Fruit fly (Drosophila melanogaster) whole organism, embryonic: ENCODE data around the gene e.
A peak's percentile ranks its signal among the peaks of the same experiment; 100 is the strongest.

ENCODE experiments used
- Adf1 ChIP-seq: fragments of 200-800 bp; sonication (Bioruptor generic); IDR thresholded peaks from 2 replicates; pipeline ENCODE4 v1.3.6; 2022; ENCODE audit warnings: missing biosample characterization, missing genetic modification characterization
- B-H2 ChIP-seq: fragments of 200-800 bp; sonication (Bioruptor generic); optimal IDR thresholded peaks from 2 replicates; lab custom pipeline; 2018; ENCODE audit warnings: missing biosample characterization, mild to moderate bottlenecking, missing genetic modification characterization
- CG10431 ChIP-seq: fragments of 200-800 bp; sonication (Bioruptor generic); optimal IDR thresholded peaks from 3 replicates; lab custom pipeline; 2018; ENCODE audit warnings: missing biosample characterization, mild to moderate bottlenecking, missing genetic modification characterization
- CG11398 ChIP-seq: fragments of 200-800 bp; sonication (Bioruptor generic); optimal IDR thresholded peaks from 2 replicates; lab custom pipeline; 2016; ENCODE audit warnings: missing biosample characterization, missing genetic modification characterization
- CG11456 ChIP-seq: fragments of 200-800 bp; sonication (Bioruptor generic); IDR thresholded peaks from 3 replicates; pipeline ENCODE4 v1.3.6; 2022; ENCODE audit warnings: missing biosample characterization, missing genetic modification characterization
- CG11696 ChIP-seq: fragments of 200-800 bp; sonication (Bioruptor generic); IDR thresholded peaks from 2 replicates; pipeline ENCODE4 v1.3.6; 2022; ENCODE audit warnings: missing biosample characterization, missing genetic modification characterization
- CG13123 ChIP-seq: fragments of 200-800 bp; sonication (Bioruptor generic); optimal IDR thresholded peaks from 2 replicates; lab custom pipeline; 2016; ENCODE audit warnings: missing biosample characterization, missing genetic modification characterization
- CG14050 ChIP-seq: fragments of 200-800 bp; sonication (Bioruptor generic); IDR thresholded peaks from 3 replicates; pipeline ENCODE4 v1.3.6; 2022; ENCODE audit warnings: missing biosample characterization, missing genetic modification characterization
- CG17802 ChIP-seq: fragments of 200-800 bp; sonication (Bioruptor generic); optimal IDR thresholded peaks from 2 replicates; lab custom pipeline; 2018; ENCODE audit warnings: missing biosample characterization, mild to moderate bottlenecking, missing genetic modification characterization, moderate library complexity
- CG32532 ChIP-seq: fragments of 200-800 bp; sonication (Bioruptor generic); IDR thresholded peaks from 2 replicates; pipeline ENCODE4 v1.3.6; 2022; ENCODE audit warnings: missing biosample characterization, missing genetic modification characterization
- CG3995 ChIP-seq: fragments of 200-800 bp; sonication (Bioruptor generic); optimal IDR thresholded peaks from 3 replicates; lab custom pipeline; 2016; ENCODE audit warnings: missing biosample characterization, missing genetic modification characterization
- CG4282 ChIP-seq: fragments of 200-800 bp; sonication (Bioruptor generic); optimal IDR thresholded peaks from 2 replicates; lab custom pipeline; 2016; ENCODE audit warnings: missing biosample characterization, missing genetic modification characterization
- CG4424 ChIP-seq: fragments of 200-800 bp; sonication (Bioruptor generic); optimal IDR thresholded peaks from 3 replicates; lab custom pipeline; 2016; ENCODE audit warnings: missing biosample characterization, missing genetic modification characterization
- CG5180 ChIP-seq: fragments of 200-800 bp; sonication (Bioruptor generic); optimal IDR thresholded peaks from 3 replicates; lab custom pipeline; 2017; ENCODE audit warnings: missing biosample characterization, missing genetic modification characterization, mild to moderate bottlenecking, moderate library complexity, missing genetic modification reagents
- CG6689 ChIP-seq: fragments of 200-800 bp; sonication (Bioruptor generic); IDR thresholded peaks from 2 replicates; pipeline ENCODE4 v1.3.6; 2022; ENCODE audit warnings: missing biosample characterization, missing genetic modification characterization
- CG7372 ChIP-seq: fragments of 200-800 bp; sonication (Bioruptor generic); IDR thresholded peaks from 2 replicates; pipeline ENCODE4 v1.3.6; 2022; ENCODE audit warnings: missing biosample characterization, missing genetic modification characterization
- CG7963 ChIP-seq: fragments of 200-800 bp; sonication (Bioruptor generic); IDR thresholded peaks from 3 replicates; pipeline ENCODE4 v1.3.6; 2022; ENCODE audit warnings: missing biosample characterization, missing genetic modification characterization; ENCODE audit not compliant: partially characterized antibody
- CG8281 ChIP-seq: fragments of 200-800 bp; sonication (Bioruptor generic); optimal IDR thresholded peaks from 2 replicates; lab custom pipeline; 2018; ENCODE audit warnings: missing biosample characterization, mild to moderate bottlenecking, missing genetic modification characterization, moderate library complexity
- CG8765 ChIP-seq: fragments of 200-800 bp; sonication (Bioruptor generic); IDR thresholded peaks from 2 replicates; pipeline ENCODE4 v1.3.6; 2022; ENCODE audit warnings: missing biosample characterization, missing genetic modification characterization
- CG9215 ChIP-seq: fragments of 200-800 bp; sonication (Bioruptor generic); IDR thresholded peaks from 2 replicates; pipeline ENCODE4 v1.3.6; 2022; ENCODE audit warnings: missing biosample characterization, missing genetic modification characterization
- Chrac-16 ChIP-seq: fragments of 200-800 bp; sonication (Bioruptor generic); optimal IDR thresholded peaks from 3 replicates; lab custom pipeline; 2016; ENCODE audit warnings: missing biosample characterization, missing genetic modification characterization
- CoRest ChIP-seq: fragments of 200-800 bp; sonication (Bioruptor generic); optimal IDR thresholded peaks from 3 replicates; lab custom pipeline; 2018; ENCODE audit warnings: missing biosample characterization, mild to moderate bottlenecking, missing genetic modification characterization, moderate library complexity
- D ChIP-seq, 2 experiments: fragments of 200-800 bp in 1 of 2; fragments of >200 bp in 1 of 2; sonication (Bioruptor generic) in 1 of 2; optimal IDR thresholded peaks; 2 replicates in 1 of 2; 3 replicates in 1 of 2; lab custom pipeline; 2017; ENCODE audit warnings: mild to moderate bottlenecking in 1 of 2, missing biosample characterization in 1 of 2, missing genetic modification characterization in 1 of 2, missing genetic modification reagents in 1 of 2
- Ets97D ChIP-seq: fragments of 200-800 bp; sonication (Bioruptor generic); optimal IDR thresholded peaks from 3 replicates; lab custom pipeline; 2016; ENCODE audit warnings: missing biosample characterization, missing genetic modification characterization
- H2.0 ChIP-seq: fragments of 200-800 bp; sonication (Bioruptor generic); IDR thresholded peaks from 2 replicates; pipeline ENCODE4 v1.3.6; 2022; ENCODE audit warnings: missing biosample characterization, missing genetic modification characterization
- HmgZ ChIP-seq: fragments of 200-800 bp; sonication (Bioruptor generic); optimal IDR thresholded peaks from 2 replicates; lab custom pipeline; 2018; ENCODE audit warnings: missing biosample characterization, mild to moderate bottlenecking, missing genetic modification characterization
- Hr51 ChIP-seq, 2 experiments: fragments of 200-800 bp; sonication (Bioruptor generic); optimal IDR thresholded peaks; 2 replicates in 1 of 2; 3 replicates in 1 of 2; lab custom pipeline; 2016 to 2018; ENCODE audit warnings: missing biosample characterization in 2 of 2, missing genetic modification characterization in 2 of 2, mild to moderate bottlenecking in 1 of 2, moderate library complexity in 1 of 2
- Kr ChIP-seq: fragments of 200-800 bp; sonication (Bioruptor generic); optimal IDR thresholded peaks from 2 replicates; lab custom pipeline; 2017; ENCODE audit warnings: missing biosample characterization, mild to moderate bottlenecking, missing genetic modification characterization
- Lhr ChIP-seq: fragments of 200-800 bp; sonication (Bioruptor generic); optimal IDR thresholded peaks from 3 replicates; lab custom pipeline; 2017; ENCODE audit warnings: mild to moderate bottlenecking, missing biosample characterization, missing genetic modification reagents, missing genetic modification characterization
- Max ChIP-seq: fragments of 200-800 bp; sonication (Bioruptor generic); optimal IDR thresholded peaks from 2 replicates; lab custom pipeline; 2016; ENCODE audit warnings: missing biosample characterization, mild to moderate bottlenecking, missing genetic modification characterization
- Poxn ChIP-seq: fragments of 200-800 bp; sonication (Bioruptor generic); IDR thresholded peaks from 2 replicates; pipeline ENCODE4 v1.3.6; 2022; ENCODE audit warnings: missing biosample characterization, missing genetic modification characterization
- Trl ChIP-seq, 3 experiments: fragments of >200 bp in 2 of 3; fragments of 200-800 bp in 1 of 3; sonication (Bioruptor generic) in 1 of 3; optimal IDR thresholded peaks; 2 replicates in 1 of 3; 3 replicates in 2 of 3; lab custom pipeline; 2016 to 2017; ENCODE audit warnings: missing biosample characterization in 1 of 3, missing genetic modification characterization in 1 of 3
- Vsx1 ChIP-seq: fragments of 200-800 bp; sonication (Bioruptor generic); optimal IDR thresholded peaks from 2 replicates; lab custom pipeline; 2017; ENCODE audit warnings: missing biosample characterization, mild to moderate bottlenecking, missing genetic modification characterization, missing genetic modification reagents
- ara ChIP-seq: fragments of 200-800 bp; sonication (Bioruptor generic); IDR thresholded peaks from 2 replicates; pipeline ENCODE4 v1.3.6; 2022; ENCODE audit warnings: missing biosample characterization, missing genetic modification characterization
- az2 ChIP-seq: fragments of 200-800 bp; sonication (Bioruptor generic); optimal IDR thresholded peaks from 3 replicates; lab custom pipeline; 2016; ENCODE audit warnings: missing biosample characterization, missing genetic modification characterization
- bsh ChIP-seq, 2 experiments: fragments of 200-800 bp; sonication (Bioruptor generic); optimal IDR thresholded peaks; 2 replicates each; lab custom pipeline; 2017 to 2018; ENCODE audit warnings: mild to moderate bottlenecking in 2 of 2, missing biosample characterization in 2 of 2, missing genetic modification characterization in 2 of 2, moderate library complexity in 1 of 2
- croc ChIP-seq: fragments of 200-800 bp; sonication (Bioruptor generic); conservative IDR thresholded peaks from 3 replicates; pipeline ENCODE4 v1.3.6; 2022; ENCODE audit warnings: missing biosample characterization, missing genetic modification characterization
- esg ChIP-seq: fragments of 200-800 bp; sonication (Bioruptor generic); conservative IDR thresholded peaks from 2 replicates; pipeline ENCODE4 v1.3.6; 2022; ENCODE audit warnings: missing biosample characterization, missing genetic modification characterization
- ewg ChIP-seq: fragments of 200-800 bp; sonication (Bioruptor generic); optimal IDR thresholded peaks from 3 replicates; lab custom pipeline; 2017; ENCODE audit warnings: mild to moderate bottlenecking, missing biosample characterization, missing genetic modification reagents, missing genetic modification characterization
- gt ChIP-seq: fragments of 200-800 bp; sonication (Bioruptor generic); IDR thresholded peaks from 2 replicates; pipeline ENCODE4 v1.3.6; 2022; ENCODE audit warnings: missing biosample characterization, missing genetic modification characterization
- ham ChIP-seq: fragments of 200-800 bp; sonication (Bioruptor generic); IDR thresholded peaks from 2 replicates; pipeline ENCODE4 v1.3.6; 2022; ENCODE audit warnings: missing biosample characterization, missing genetic modification characterization
- kni ChIP-seq: fragments of 200-800 bp; sonication (Bioruptor generic); optimal IDR thresholded peaks from 3 replicates; lab custom pipeline; 2017; ENCODE audit warnings: mild to moderate bottlenecking, missing biosample characterization, missing genetic modification reagents, missing genetic modification characterization
- p53 ChIP-seq: fragments of 200-800 bp; sonication (Bioruptor generic); optimal IDR thresholded peaks from 2 replicates; lab custom pipeline; 2016; ENCODE audit warnings: missing biosample characterization, missing genetic modification characterization
- pnt ChIP-seq: fragments of 200-800 bp; sonication (Bioruptor generic); optimal IDR thresholded peaks from 3 replicates; lab custom pipeline; 2016; ENCODE audit warnings: missing biosample characterization, missing genetic modification characterization
- rib ChIP-seq: fragments of 200-800 bp; sonication (Bioruptor generic); IDR thresholded peaks from 2 replicates; pipeline ENCODE4 v1.3.6; 2022; ENCODE audit warnings: missing biosample characterization, missing genetic modification characterization
- run ChIP-seq: fragments of 200-800 bp; sonication (Bioruptor generic); optimal IDR thresholded peaks from 3 replicates; lab custom pipeline; 2018; ENCODE audit warnings: missing biosample characterization, mild to moderate bottlenecking, missing genetic modification characterization
- tap ChIP-seq: fragments of 200-800 bp; optimal IDR thresholded peaks from 3 replicates; lab custom pipeline; 2019; ENCODE audit warnings: missing biosample characterization, mild to moderate bottlenecking, missing genetic modification characterization, moderate library complexity
- vvl ChIP-seq: fragments of 200-800 bp; sonication (Bioruptor generic); IDR thresholded peaks from 2 replicates; pipeline ENCODE4 v1.3.6; 2022; ENCODE audit warnings: missing biosample characterization, missing genetic modification characterization
- zen ChIP-seq: fragments of 200-800 bp; sonication (Bioruptor generic); optimal IDR thresholded peaks from 3 replicates; lab custom pipeline; 2018; ENCODE audit warnings: missing biosample characterization, mild to moderate bottlenecking, missing genetic modification characterization, moderate library complexity
- zen2 ChIP-seq: fragments of 200-800 bp; sonication (Bioruptor generic); IDR thresholded peaks from 3 replicates; pipeline ENCODE4 v1.3.6; 2022; ENCODE audit warnings: missing biosample characterization, missing genetic modification characterization; ENCODE audit not compliant: partially characterized antibody

e gene

DNA sequence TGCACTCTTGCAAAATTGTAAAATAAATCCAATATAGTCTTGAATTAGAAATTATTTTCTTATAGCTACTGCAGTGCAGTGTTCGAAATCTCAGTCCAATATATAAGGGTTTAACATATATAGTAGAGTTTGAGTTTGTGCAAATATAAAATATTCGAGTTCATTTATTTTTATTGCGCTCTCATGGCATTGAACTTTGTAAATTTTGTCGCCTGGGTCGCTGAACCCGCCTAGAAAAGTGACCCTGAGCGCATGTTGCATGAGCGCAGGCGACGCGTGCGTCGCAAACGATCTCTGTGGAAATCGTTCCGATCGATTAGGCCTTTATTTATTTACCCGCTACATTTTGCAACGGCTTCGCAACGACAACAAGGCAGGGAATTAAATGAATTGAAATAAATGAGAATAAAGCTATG is 37.0 kb downstream of the e start (continued):
- no peak for TF ChIP-seq CG7963 (GFP tag; lab: Robert Waterston, UW)
- TF ChIP-seq CG10431: no peak
- TF ChIP-seq ewg (GFP tag; lab: Kevin White, UChicago): peak; percentile 12
- no peak for TF ChIP-seq run (tag; lab: Kevin White, UChicago)
- peak in 1 of 2 experiments; percentile 46 for TF ChIP-seq Hr51 (GFP tag; optimal IDR thresholded peaks at IDR 0.05; lab: Kevin White, UChicago)
- TF ChIP-seq ara (GFP tag; lab: Robert Waterston, UW): no peak; the same call in 1 of the 2 replicates
- TF ChIP-seq CG8281 (tag; lab: Kevin White, UChicago): no peak
- TF ChIP-seq CG7372 (GFP tag; lab: Robert Waterston, UW): no peak
- TF ChIP-seq CG17802: no peak
- peak; percentile 24 for TF ChIP-seq CG6689 (GFP tag; lab: Robert Waterston, UW)
- TF ChIP-seq CG13123 (GFP tag; lab: Kevin White, UChicago): no peak
- TF ChIP-seq B-H2: no peak
- no peak for TF ChIP-seq Ets97D (GFP tag; lab: Kevin White, UChicago)
- TF ChIP-seq HmgZ (tag; lab: Kevin White, UChicago): no peak
- TF ChIP-seq Chrac-16 (GFP tag; lab: Kevin White, UChicago): peak; percentile 42
- 0 out of 2 replicates have a peak, but pooled peaks have one; percentile 9 for TF ChIP-seq CG8765 (GFP tag; lab: Robert Waterston, UW)
- no peak for TF ChIP-seq CG4424 (GFP tag; lab: Kevin White, UChicago)
- peak; percentile 6 for TF ChIP-seq pnt (GFP tag; lab: Kevin White, UChicago)
- no peak for TF ChIP-seq Trl (optimal IDR thresholded peaks at IDR 0.05; lab: Kevin White, UChicago)
- TF ChIP-seq Trl (GFP tag; optimal IDR thresholded peaks at IDR 0.05; lab: Kevin White, UChicago): peak; percentile 0
- TF ChIP-seq Kr (GFP tag; lab: Kevin White, UChicago): no peak
- TF ChIP-seq rib (GFP tag; lab: Robert Waterston, UW): no peak
- no peak for TF ChIP-seq Poxn (GFP tag; lab: Robert Waterston, UW)
- TF ChIP-seq Adf1 (GFP tag; lab: Robert Waterston, UW): no peak
- TF ChIP-seq tap: no peak
- no peak for TF ChIP-seq zen (tag; lab: Kevin White, UChicago)
- no peak for TF ChIP-seq kni
- no peak for TF ChIP-seq D (optimal IDR thresholded peaks at IDR 0.05; lab: Kevin White, UChicago)
- no peak for TF ChIP-seq D (GFP tag; optimal IDR thresholded peaks at IDR 0.05; lab: Kevin White, UChicago)
- TF ChIP-seq ham: no peak
- 0 out of 2 replicates have a peak, but pooled peaks have one; percentile 12 for TF ChIP-seq vvl (GFP tag; lab: Robert Waterston, UW)
- peak; percentile 29 for TF ChIP-seq Vsx1 (GFP tag; lab: Kevin White, UChicago)
- no peak for TF ChIP-seq CG11398 (GFP tag; lab: Kevin White, UChicago)
- no peak for TF ChIP-seq Lhr (GFP tag; lab: Kevin White, UChicago)
- TF ChIP-seq gt (GFP tag; lab: Robert Waterston, UW): no peak
- TF ChIP-seq H2.0: no peak
- TF ChIP-seq CG11456 (GFP tag; lab: Robert Waterston, UW): no peak
- peak; percentile 48; the same call in 1 of the 3 replicates for TF ChIP-seq CG14050 (GFP tag; lab: Robert Waterston, UW)
- TF ChIP-seq az2 (GFP tag; lab: Kevin White, UChicago): peak; percentile 73
- TF ChIP-seq CG32532: no peak
- no peak for TF ChIP-seq CG11696 (GFP tag; lab: Robert Waterston, UW)
- TF ChIP-seq CG3995 (GFP tag; lab: Kevin White, UChicago): no peak
- no peak for TF ChIP-seq p53 (GFP tag; lab: Kevin White, UChicago)
- TF ChIP-seq Max (GFP tag; lab: Kevin White, UChicago): no peak
- no peak for TF ChIP-seq croc (GFP tag; lab: Robert Waterston, UW)
- no peak for TF ChIP-seq zen2 (GFP tag; lab: Robert Waterston, UW)
- no peak for TF ChIP-seq CG5180 (GFP tag; lab: Kevin White, UChicago)
- TF ChIP-seq CG9215 (GFP tag; lab: Robert Waterston, UW): no peak
- TF ChIP-seq bsh (GFP tag; optimal IDR thresholded peaks at IDR 0.05; lab: Kevin White, UChicago): peak; percentile 20 to 69
- TF ChIP-seq esg (GFP tag; lab: Robert Waterston, UW): peak; percentile 19; the same call in 1 of the 2 replicates
- no peak for TF ChIP-seq CG4282
- peak; percentile 39 for TF ChIP-seq CoRest (tag; lab: Kevin White, UChicago)
